Worm (Caenorhabditis elegans): ENCODE results near the gene srh-70.

ce11 chrII:12506511-12506910 is 12.1 kb downstream of the srh-70 start:
- TF ChIP-seq ama-1 (optimal IDR thresholded peaks at IDR 0.05) (no peak), ztf-11 (tag; optimal IDR thresholded peaks at IDR 0.05) (no peak), ceh-82 (tag; optimal IDR thresholded peaks at IDR 0.05) (no peak), elt-3 (tag; optimal IDR thresholded peaks at IDR 0.05) (no peak), mab-5 (tag; optimal IDR thresholded peaks at IDR 0.05) (no peak)
